Fruit fly (Drosophila melanogaster): Measurements from ENCODE around the gene Dcps.

DNA sequence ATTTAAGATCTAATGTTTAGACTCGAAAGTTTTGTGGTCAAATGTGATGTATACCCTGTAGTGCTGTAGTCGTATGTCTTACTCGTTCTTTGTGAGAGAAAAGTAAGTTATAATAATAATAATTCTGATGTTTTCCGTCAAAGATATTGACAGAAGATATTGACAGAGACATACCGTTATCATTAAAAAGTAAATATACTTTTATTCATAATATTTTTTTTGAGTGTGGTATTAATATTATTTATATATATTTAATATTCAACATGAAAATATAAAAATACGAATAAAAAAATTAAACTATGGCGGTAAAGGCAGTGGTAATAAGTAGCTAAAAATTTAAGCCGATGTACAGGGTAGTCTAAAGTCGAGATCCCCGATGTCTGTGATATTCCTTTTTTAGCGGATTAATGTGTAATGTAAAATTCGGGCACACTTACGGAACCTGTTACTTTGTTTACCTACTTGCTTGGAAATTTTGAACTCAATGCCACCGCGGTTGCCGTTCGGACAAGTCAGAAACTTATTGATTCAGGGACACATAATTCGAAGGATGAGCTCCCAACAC is 18.2 kb downstream of the Dcps start, which contains the start of the genes CG2100 and CG1236:
- TF ChIP-seq insv (optimal IDR thresholded peaks at IDR 0.05) (no peak), ttk (optimal IDR thresholded peaks at IDR 0.05) (no peak), Sin3A (optimal IDR thresholded peaks at IDR 0.05) (no peak), h (optimal IDR thresholded peaks at IDR 0.05) (no peak), psq (optimal IDR thresholded peaks at IDR 0.05) (no peak)

All from Kc167 (cell line).